Fruit fly (Drosophila melanogaster): Measurements from ENCODE around the gene Ddrgk1.

Ddrgk1 gene

DNA sequence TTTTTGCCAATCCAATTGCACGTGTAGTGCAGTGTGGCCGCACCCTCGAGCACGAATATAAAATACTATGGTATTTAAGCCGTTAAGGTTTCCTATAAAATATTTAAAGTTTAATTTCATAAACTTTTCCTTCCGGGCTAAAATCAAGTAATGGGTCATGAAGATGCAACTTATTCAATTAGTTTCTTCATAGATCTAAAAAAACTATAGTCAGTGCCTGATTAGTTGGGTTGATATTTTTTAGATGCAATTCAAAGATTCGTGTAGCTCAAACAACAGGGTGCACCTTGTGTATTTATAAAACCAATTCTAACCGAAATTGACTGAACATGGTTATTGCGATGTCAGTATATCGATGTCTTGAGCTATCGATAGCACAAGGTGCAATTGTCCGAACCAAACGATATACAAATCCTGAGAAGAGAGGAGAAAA lies 3.9 kb downstream of the Ddrgk1 start, which contains the start of the genes Smyd5 and Oga (continued):
- TF ChIP-seq oc (tag; optimal IDR thresholded peaks at IDR 0.05) = no peak
- TF ChIP-seq ci (GFP tag; IDR thresholded peaks at IDR 0.05) = peak; percentile 77
- TF ChIP-seq CG10565 (GFP tag; optimal IDR thresholded peaks at IDR 0.05) = no peak
- TF ChIP-seq Dfd (GFP tag; optimal IDR thresholded peaks at IDR 0.05) = no peak
- no peak for TF ChIP-seq Nf-YA (GFP tag; IDR thresholded peaks at IDR 0.05)
- no peak for TF ChIP-seq CG6175 (GFP tag; IDR thresholded peaks at IDR 0.05)
- TF ChIP-seq Max (GFP tag; optimal IDR thresholded peaks at IDR 0.05) = peak; percentile 89
- TF ChIP-seq nerfin-2 (GFP tag; IDR thresholded peaks at IDR 0.05; ENCODE audit: partially characterized antibody) = peak; percentile 93
- no peak for TF ChIP-seq CG4820 (GFP tag; optimal IDR thresholded peaks at IDR 0.05)
- TF ChIP-seq CG8290 (GFP tag; optimal IDR thresholded peaks at IDR 0.05) = peak; percentile 27
- TF ChIP-seq CG8290 (tag; optimal IDR thresholded peaks at IDR 0.05) = peak in 1 of 2 experiments; percentile 23
- TF ChIP-seq CG14965 (GFP tag; optimal IDR thresholded peaks at IDR 0.05; ENCODE audit: borderline replicate concordance) = no peak
- no peak for TF ChIP-seq vfl (GFP tag; optimal IDR thresholded peaks at IDR 0.05)
- TF ChIP-seq zfh1 (GFP tag; IDR thresholded peaks at IDR 0.05) = peak; percentile 26; the same call in 1 of the 3 replicates
- TF ChIP-seq MESR4 (GFP tag; optimal IDR thresholded peaks at IDR 0.05) = peak; percentile 49
- no peak for TF ChIP-seq CG16779 (GFP tag; IDR thresholded peaks at IDR 0.05)
- no peak for TF ChIP-seq Hmr (GFP tag; optimal IDR thresholded peaks at IDR 0.05)
- TF ChIP-seq sima (GFP tag; optimal IDR thresholded peaks at IDR 0.05) = no peak
- peak; percentile 1 for TF ChIP-seq Dek (tag; optimal IDR thresholded peaks at IDR 0.05)
- TF ChIP-seq CG33557 (GFP tag; optimal IDR thresholded peaks at IDR 0.05) = peak; percentile 13
- no peak for TF ChIP-seq CG7271 (tag; optimal IDR thresholded peaks at IDR 0.05)
- TF ChIP-seq CG15073 (GFP tag; optimal IDR thresholded peaks at IDR 0.05) = no peak
- peak; percentile 28 for TF ChIP-seq CG15514 (GFP tag; optimal IDR thresholded peaks at IDR 0.05)
- peak; percentile 2 for TF ChIP-seq CG10431 (GFP tag; optimal IDR thresholded peaks at IDR 0.05)
- TF ChIP-seq Adf1 (GFP tag; IDR thresholded peaks at IDR 0.05) = no peak
- no peak for TF ChIP-seq Oli (tag; optimal IDR thresholded peaks at IDR 0.05)
- TF ChIP-seq gcm2 (GFP tag; optimal IDR thresholded peaks at IDR 0.05) = no peak
- no peak for TF ChIP-seq CG8281 (tag; optimal IDR thresholded peaks at IDR 0.05)
- peak; percentile 96 for TF ChIP-seq chinmo (GFP tag; IDR thresholded peaks at IDR 0.05; ENCODE audit: partially characterized antibody)
- no peak for TF ChIP-seq Hr39 (optimal IDR thresholded peaks at IDR 0.05)
- TF ChIP-seq H2.0 (GFP tag; IDR thresholded peaks at IDR 0.05) = 0 out of 2 replicates have a peak, but pooled peaks have one; percentile 40
- TF ChIP-seq caup (GFP tag; optimal IDR thresholded peaks at IDR 0.05; ENCODE audit: severe bottlenecking) = no peak
- no peak for TF ChIP-seq bowl (GFP tag; IDR thresholded peaks at IDR 0.05)
- no peak for TF ChIP-seq Hand (GFP tag; optimal IDR thresholded peaks at IDR 0.05)
- TF ChIP-seq CG11456 (GFP tag; IDR thresholded peaks at IDR 0.05) = 0 out of 3 replicates have a peak, but pooled peaks have one; percentile 4
- no peak for TF ChIP-seq dan (GFP tag; IDR thresholded peaks at IDR 0.05)
- no peak for TF ChIP-seq ftz-f1 (GFP tag; optimal IDR thresholded peaks at IDR 0.05)
- no peak for TF ChIP-seq Ssrp (tag; optimal IDR thresholded peaks at IDR 0.05)
- peak; percentile 60 for TF ChIP-seq zfh2 (GFP tag; optimal IDR thresholded peaks at IDR 0.05)
- TF ChIP-seq Jarid2 (GFP tag; optimal IDR thresholded peaks at IDR 0.05) = no peak
- TF ChIP-seq Taf1 (GFP tag; IDR thresholded peaks at IDR 0.05) = no peak
- no peak for TF ChIP-seq fru (optimal IDR thresholded peaks at IDR 0.05)
- peak; percentile 88 for TF ChIP-seq sna (GFP tag; IDR thresholded peaks at IDR 0.05; ENCODE audit: partially characterized antibody)
- TF ChIP-seq CG16813 (GFP tag; IDR thresholded peaks at IDR 0.05; ENCODE audit: partially characterized antibody) = peak; percentile 94
- TF ChIP-seq CG4282 (GFP tag; optimal IDR thresholded peaks at IDR 0.05) = no peak
- no peak for TF ChIP-seq GATAe (GFP tag; conservative IDR thresholded peaks at IDR 0.05)
- TF ChIP-seq CG15601 (tag; optimal IDR thresholded peaks at IDR 0.05) = no peak
- TF ChIP-seq Nf-YB (GFP tag; optimal IDR thresholded peaks at IDR 0.05) = no peak
- no peak for TF ChIP-seq eve (GFP tag; optimal IDR thresholded peaks at IDR 0.05)
- TF ChIP-seq slou (GFP tag; optimal IDR thresholded peaks at IDR 0.05) = no peak
- peak; percentile 85 for TF ChIP-seq Sry-δ (GFP tag; optimal IDR thresholded peaks at IDR 0.05)
- peak; percentile 20 for TF ChIP-seq gcm (GFP tag; optimal IDR thresholded peaks at IDR 0.05)
